Worm (Caenorhabditis elegans): ENCODE data around the gene cest-8.

cest-8 gene

DNA sequence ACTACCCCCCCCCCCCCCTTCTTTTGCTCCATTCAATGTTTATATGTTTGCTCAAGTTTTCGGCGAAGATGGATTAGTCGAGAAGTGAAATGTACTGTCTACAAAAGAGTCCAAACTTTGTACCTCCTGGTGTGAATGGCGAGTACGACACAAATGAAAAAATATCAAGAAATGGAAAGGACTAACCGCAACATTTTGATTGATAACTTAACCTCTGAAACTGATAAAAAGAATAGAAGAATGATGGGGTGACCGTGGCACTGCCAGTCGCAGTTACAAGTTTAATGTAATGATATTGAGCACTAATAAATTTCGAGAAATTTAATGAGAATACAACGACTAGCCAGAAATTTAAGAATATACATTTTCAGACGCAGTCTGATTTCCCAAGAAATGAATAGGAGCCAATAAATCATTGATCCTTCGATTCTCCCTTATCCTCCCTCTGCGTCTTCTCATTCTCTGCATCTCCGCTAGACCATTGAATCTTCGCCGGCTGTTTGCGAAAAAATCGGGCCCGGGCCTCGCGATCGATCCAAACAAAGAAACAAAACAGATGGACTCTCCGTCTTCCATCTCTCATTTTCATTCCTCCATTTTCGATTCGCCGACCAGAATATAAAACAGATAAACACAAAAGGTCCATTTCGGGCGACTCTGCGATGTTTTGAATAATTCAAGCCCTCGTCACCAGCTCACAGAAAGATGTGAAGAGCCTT is 44.6 kb upstream of the cest-8 start (continued):
- TF ChIP-seq ceh-90 (tag; optimal IDR thresholded peaks at IDR 0.05) (no peak), nhr-71 (tag; optimal IDR thresholded peaks at IDR 0.05) (peak; percentile 40), ama-1 (optimal IDR thresholded peaks at IDR 0.05) (no peak), pag-3 (tag; optimal IDR thresholded peaks at IDR 0.05; ENCODE audit: borderline replicate concordance, insufficient read depth) (no peak), aha-1 (tag; optimal IDR thresholded peaks at IDR 0.05) (no peak), egl-13 (tag; optimal IDR thresholded peaks at IDR 0.05) (no peak), sup-37 (GFP tag; optimal IDR thresholded peaks at IDR 0.05) (no peak), nhr-77 (tag; optimal IDR thresholded peaks at IDR 0.05) (no peak), dpl-1 (GFP tag; optimal IDR thresholded peaks at IDR 0.05) (no peak)

DNA sequence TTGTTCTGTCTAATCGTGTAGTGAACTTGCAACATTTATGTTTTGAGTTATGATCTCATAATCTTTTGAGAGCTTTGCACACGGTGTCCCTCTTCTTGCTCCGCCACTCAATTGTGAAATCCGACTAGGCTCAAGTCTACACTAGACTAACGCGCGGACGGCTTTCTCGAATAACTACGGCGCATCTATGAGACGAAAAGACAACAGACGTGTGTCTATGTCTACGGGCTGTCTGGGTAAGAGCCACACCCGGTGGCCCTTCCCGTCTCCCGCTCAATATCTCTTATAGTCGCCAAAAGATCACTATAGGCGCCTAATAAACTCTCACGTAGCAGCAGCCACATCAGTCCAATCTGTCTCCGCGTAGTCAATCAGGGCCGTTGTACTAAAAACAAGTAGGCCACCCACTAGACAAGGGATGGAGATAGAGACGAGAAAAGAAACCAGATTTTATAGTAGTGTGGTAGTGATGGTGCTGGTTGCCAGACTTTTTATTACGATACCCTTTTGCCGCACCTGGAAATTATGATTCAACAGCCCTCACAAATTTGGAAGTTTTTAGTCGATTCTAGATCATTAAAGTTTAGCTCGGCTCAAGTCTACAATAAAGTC is 43.7 kb upstream of the cest-8 start:
- peak; percentile 19; the same call in 1 of the 2 replicates for TF ChIP-seq nhr-19 (GFP tag; conservative IDR thresholded peaks at IDR 0.05)
- TF ChIP-seq ceh-82 (tag; optimal IDR thresholded peaks at IDR 0.05), result peak in 2 of 3 experiments; percentile 1 to 6
- peak; percentile 36 for TF ChIP-seq sup-37 (GFP tag; optimal IDR thresholded peaks at IDR 0.05)
- no peak for TF ChIP-seq ces-1 (GFP tag; optimal IDR thresholded peaks at IDR 0.05)
- no peak for TF ChIP-seq F16B12.6 (tag; optimal IDR thresholded peaks at IDR 0.05)
- no peak for TF ChIP-seq skn-1 (tag; optimal IDR thresholded peaks at IDR 0.05)
- TF ChIP-seq tlp-1 (tag; optimal IDR thresholded peaks at IDR 0.05), result no peak
- TF ChIP-seq hlh-4 (tag; optimal IDR thresholded peaks at IDR 0.05), result no peak
- no peak for TF ChIP-seq pqm-1 (tag; optimal IDR thresholded peaks at IDR 0.05)
- no peak for TF ChIP-seq fos-1 (tag; optimal IDR thresholded peaks at IDR 0.05)
- TF ChIP-seq lir-3 (tag; optimal IDR thresholded peaks at IDR 0.05; ENCODE audit: poor library complexity), result no peak
- TF ChIP-seq elt-2 (tag; optimal IDR thresholded peaks at IDR 0.05), result no peak
- peak; percentile 28 for TF ChIP-seq nhr-20 (tag; optimal IDR thresholded peaks at IDR 0.05)
- TF ChIP-seq mep-1 (tag; optimal IDR thresholded peaks at IDR 0.05), result peak; percentile 17
- no peak for TF ChIP-seq irx-1 (tag; optimal IDR thresholded peaks at IDR 0.05)
- TF ChIP-seq efl-1 (optimal IDR thresholded peaks at IDR 0.05), result no peak
- peak in 1 of 2 experiments; percentile 50 for TF ChIP-seq efl-1 (GFP tag; optimal IDR thresholded peaks at IDR 0.05 in 1 of 2)
- no peak for TF ChIP-seq snu-23 (GFP tag; optimal IDR thresholded peaks at IDR 0.05)
- TF ChIP-seq nhr-77 (tag; optimal IDR thresholded peaks at IDR 0.05), result peak; percentile 18
- TF ChIP-seq zag-1 (tag; optimal IDR thresholded peaks at IDR 0.05), result no peak
- TF ChIP-seq nhr-237 (tag; optimal IDR thresholded peaks at IDR 0.05), result no peak
- no peak for TF ChIP-seq nhr-12 (tag; optimal IDR thresholded peaks at IDR 0.05)
- TF ChIP-seq ama-1 (optimal IDR thresholded peaks at IDR 0.05), result no peak
- TF ChIP-seq alr-1 (tag; optimal IDR thresholded peaks at IDR 0.05; ENCODE audit: borderline replicate concordance), result no peak
- TF ChIP-seq nhr-84 (tag; optimal IDR thresholded peaks at IDR 0.05), result no peak
- no peak for TF ChIP-seq C34B4.2 (tag; optimal IDR thresholded peaks at IDR 0.05)
- no peak for TF ChIP-seq blmp-1 (tag; optimal IDR thresholded peaks at IDR 0.05)
- no peak for TF ChIP-seq C04F5.9 (tag; optimal IDR thresholded peaks at IDR 0.05)
- TF ChIP-seq fkh-8 (tag; optimal IDR thresholded peaks at IDR 0.05), result no peak
- no peak for TF ChIP-seq pax-3 (tag; optimal IDR thresholded peaks at IDR 0.05)
- no peak for TF ChIP-seq aly-2 (tag; optimal IDR thresholded peaks at IDR 0.05)
- TF ChIP-seq dsc-1 (tag; optimal IDR thresholded peaks at IDR 0.05), result peak; percentile 45
- TF ChIP-seq ceh-88 (GFP tag; IDR thresholded peaks at IDR 0.05), result no peak
- TF ChIP-seq hpl-2 (GFP tag; optimal IDR thresholded peaks at IDR 0.05), result no peak
- TF ChIP-seq vab-15 (tag; optimal IDR thresholded peaks at IDR 0.05), result no peak
- TF ChIP-seq ceh-8 (GFP tag; optimal IDR thresholded peaks at IDR 0.05), result no peak
- TF ChIP-seq sox-4 (tag; optimal IDR thresholded peaks at IDR 0.05), result no peak
- TF ChIP-seq lin-14 (GFP tag; optimal IDR thresholded peaks at IDR 0.05), result peak; percentile 25
- no peak for TF ChIP-seq efl-3 (GFP tag; optimal IDR thresholded peaks at IDR 0.05)
- no peak for TF ChIP-seq ztf-4 (tag; optimal IDR thresholded peaks at IDR 0.05)
- TF ChIP-seq tbx-2 (tag; optimal IDR thresholded peaks at IDR 0.05), result peak; percentile 10
- no peak for TF ChIP-seq lin-13 (GFP tag; optimal IDR thresholded peaks at IDR 0.05)
- TF ChIP-seq dpl-1 (GFP tag; optimal IDR thresholded peaks at IDR 0.05), result no peak
- no peak for TF ChIP-seq mef-2 (tag; optimal IDR thresholded peaks at IDR 0.05)
- no peak for TF ChIP-seq nhr-28 (tag; optimal IDR thresholded peaks at IDR 0.05)
- TF ChIP-seq ceh-90 (tag; optimal IDR thresholded peaks at IDR 0.05), result no peak
